Worm (Caenorhabditis elegans) whole organism, young adult: Measurements from ENCODE around the gene pgl-2.

Experiments used
- B0035.1 ChIP-seq: sonication (generic microtip); optimal IDR thresholded peaks from 2 replicates; lab custom pipeline; 2016; ENCODE audit warnings: missing genetic modification characterization, mild to moderate bottlenecking, missing compliant biosample characterization, missing genotype, missing genetic modification reagents
- B0336.3 ChIP-seq: fragments of 200-800 bp; sonication (Bioruptor generic); IDR thresholded peaks from 2 replicates; pipeline ENCODE4 v1.3.6; 2022; ENCODE audit warnings: missing genetic modification characterization, missing compliant biosample characterization
- C06A6.2 ChIP-seq: fragments of 200-800 bp; sonication (Bioruptor generic); conservative IDR thresholded peaks from 2 replicates; pipeline ENCODE4 v1.3.6; 2022; ENCODE audit warnings: missing genetic modification characterization, missing compliant biosample characterization
- C17E4.6 ChIP-seq: fragments of 200-800 bp; sonication (Bioruptor generic); IDR thresholded peaks from 2 replicates; pipeline ENCODE4 v1.3.6; 2022; ENCODE audit warnings: missing genetic modification reagents, missing genetic modification characterization, missing compliant biosample characterization
- D2030.7 ChIP-seq: fragments of 200-800 bp; sonication (Bioruptor generic); IDR thresholded peaks from 2 replicates; pipeline ENCODE4 v1.3.6; 2022; ENCODE audit warnings: missing genetic modification reagents, missing genetic modification characterization, missing compliant biosample characterization
- F23B12.7 ChIP-seq: sonication (generic microtip); optimal IDR thresholded peaks from 2 replicates; lab custom pipeline; 2017; ENCODE audit warnings: missing genetic modification characterization, mild to moderate bottlenecking, missing compliant biosample characterization, antibody characterized with exemption, moderate library complexity; ENCODE audit not compliant: insufficient read depth
- F39B2.1 ChIP-seq: fragments of 200-800 bp; sonication (Bioruptor generic); IDR thresholded peaks from 2 replicates; pipeline ENCODE4 v1.3.6; 2022; ENCODE audit warnings: missing genetic modification reagents, missing genetic modification characterization, missing compliant biosample characterization
- F49E8.2 ChIP-seq: sonication (generic microtip); optimal IDR thresholded peaks from 3 replicates; lab custom pipeline; 2017; ENCODE audit warnings: missing genetic modification characterization, mild to moderate bottlenecking, missing compliant biosample characterization, antibody characterized with exemption, moderate library complexity; ENCODE audit not compliant: insufficient read depth
- F57A8.1 ChIP-seq: fragments of 200-800 bp; sonication (Bioruptor generic); optimal IDR thresholded peaks from 2 replicates; lab custom pipeline; 2018; ENCODE audit warnings: mild to moderate bottlenecking, missing genetic modification characterization, moderate library complexity, missing compliant biosample characterization
- F57C9.4 ChIP-seq: sonication (generic microtip); optimal IDR thresholded peaks from 2 replicates; lab custom pipeline; 2017; ENCODE audit warnings: mild to moderate bottlenecking, missing genetic modification characterization, missing compliant biosample characterization
- Y53G8AR.9 ChIP-seq: fragments of 200-800 bp; sonication (Bioruptor generic); conservative IDR thresholded peaks from 2 replicates; pipeline ENCODE4 v1.3.6; 2022; ENCODE audit warnings: missing genetic modification reagents, missing genetic modification characterization, missing compliant biosample characterization
- ZK185.1 ChIP-seq: sonication (generic microtip); optimal IDR thresholded peaks from 2 replicates; lab custom pipeline; 2016; ENCODE audit warnings: mild to moderate bottlenecking, missing genetic modification characterization, missing compliant biosample characterization; ENCODE audit not compliant: poor library complexity, severe bottlenecking
- aptf-2 ChIP-seq: fragments of 200-800 bp; sonication (Bioruptor generic); conservative IDR thresholded peaks from 2 replicates; pipeline ENCODE4 v1.3.6; 2022; ENCODE audit warnings: missing genetic modification reagents, missing genetic modification characterization, missing compliant biosample characterization
- athp-1 ChIP-seq: sonication (generic microtip); optimal IDR thresholded peaks from 2 replicates; lab custom pipeline; 2017; ENCODE audit warnings: mild to moderate bottlenecking, missing genetic modification characterization, missing compliant biosample characterization
- attf-3 ChIP-seq: fragments of 200-800 bp; sonication (Bioruptor generic); conservative IDR thresholded peaks from 2 replicates; pipeline ENCODE4 v1.3.6; 2022; ENCODE audit warnings: missing genetic modification reagents, missing genetic modification characterization, missing compliant biosample characterization
- attf-5 ChIP-seq: fragments of 200-800 bp; sonication (Bioruptor generic); optimal IDR thresholded peaks from 2 replicates; lab custom pipeline; 2018; ENCODE audit warnings: mild to moderate bottlenecking, missing genetic modification characterization, missing compliant biosample characterization
- ccch-3 ChIP-seq: fragments of 200-800 bp; sonication (Bioruptor generic); optimal IDR thresholded peaks from 2 replicates; lab custom pipeline; 2018; ENCODE audit warnings: mild to moderate bottlenecking, missing genetic modification characterization, missing compliant biosample characterization
- ceh-58 ChIP-seq: fragments of 200-800 bp; sonication (Bioruptor generic); IDR thresholded peaks from 2 replicates; pipeline ENCODE4 v1.3.6; 2022; ENCODE audit warnings: missing genetic modification characterization, missing compliant biosample characterization
- ceh-91 ChIP-seq: fragments of 200-800 bp; sonication (Bioruptor generic); IDR thresholded peaks from 2 replicates; pipeline ENCODE4 v1.3.6; 2022; ENCODE audit warnings: missing genetic modification reagents, missing genetic modification characterization, missing compliant biosample characterization
- chd-7 ChIP-seq: sonication (generic microtip); optimal IDR thresholded peaks from 2 replicates; lab custom pipeline; 2016; ENCODE audit warnings: mild to moderate bottlenecking, missing genetic modification characterization, moderate library complexity, missing compliant biosample characterization
- efl-1 ChIP-seq: fragments of 150-350 bp; optimal IDR thresholded peaks from 2 replicates; lab custom pipeline; 2014; ENCODE audit warnings: missing biosample characterization, missing genetic modification reagents, missing genetic modification characterization
- egl-44 ChIP-seq: fragments of 200-800 bp; sonication (Bioruptor generic); IDR thresholded peaks from 2 replicates; pipeline ENCODE4 v1.3.6; 2022; ENCODE audit warnings: missing genetic modification reagents, missing genetic modification characterization, missing compliant biosample characterization
- ekl-4 ChIP-seq: fragments of 200-800 bp; sonication (Bioruptor generic); IDR thresholded peaks from 2 replicates; pipeline ENCODE4 v1.3.6; 2022; ENCODE audit warnings: missing genetic modification reagents, missing genetic modification characterization, missing compliant biosample characterization
- gei-17 ChIP-seq: fragments of 200-800 bp; sonication (Bioruptor generic); optimal IDR thresholded peaks from 2 replicates; lab custom pipeline; 2018; ENCODE audit warnings: mild to moderate bottlenecking, missing genetic modification characterization, missing compliant biosample characterization
- hlh-26 ChIP-seq: fragments of 200-800 bp; sonication (Bioruptor generic); conservative IDR thresholded peaks from 2 replicates; pipeline ENCODE4 v1.3.6; 2022; ENCODE audit warnings: missing genetic modification reagents, missing genetic modification characterization, missing compliant biosample characterization
- hrde-1 ChIP-seq: sonication (generic microtip); optimal IDR thresholded peaks from 2 replicates; lab custom pipeline; 2016; ENCODE audit warnings: missing genetic modification characterization, mild to moderate bottlenecking, missing compliant biosample characterization, moderate library complexity, missing genotype, missing genetic modification reagents, borderline replicate concordance
- let-607 ChIP-seq, 2 experiments: fragments of 200-800 bp in 1 of 2; sonication (Bioruptor generic) in 1 of 2; sonication (generic microtip) in 1 of 2; optimal IDR thresholded peaks; 2 replicates each; lab custom pipeline; 2016 to 2018; ENCODE audit warnings: mild to moderate bottlenecking in 2 of 2, missing compliant biosample characterization in 2 of 2, missing genetic modification characterization in 2 of 2, moderate library complexity in 2 of 2, missing genotype in 1 of 2
- lin-26 ChIP-seq: fragments of 200-800 bp; sonication (Bioruptor generic); IDR thresholded peaks from 2 replicates; pipeline ENCODE4 v1.3.6; 2022; ENCODE audit warnings: missing genetic modification reagents, missing genetic modification characterization, missing compliant biosample characterization
- lin-40 ChIP-seq: sonication (generic microtip); optimal IDR thresholded peaks from 2 replicates; lab custom pipeline; 2016; ENCODE audit warnings: missing genetic modification characterization, mild to moderate bottlenecking, missing compliant biosample characterization, missing genotype, missing genetic modification reagents
- lsl-1 ChIP-seq: fragments of 200-800 bp; sonication (Bioruptor generic); optimal IDR thresholded peaks from 2 replicates; lab custom pipeline; 2018; ENCODE audit warnings: mild to moderate bottlenecking, missing genetic modification characterization, moderate library complexity, missing compliant biosample characterization
- lsy-27 ChIP-seq: sonication (generic microtip); optimal IDR thresholded peaks from 2 replicates; lab custom pipeline; 2017; ENCODE audit warnings: missing genetic modification characterization, mild to moderate bottlenecking, missing compliant biosample characterization, antibody characterized with exemption, missing genotype, borderline replicate concordance; ENCODE audit not compliant: insufficient read depth
- madf-8 ChIP-seq: fragments of 200-800 bp; sonication (Bioruptor generic); conservative IDR thresholded peaks from 2 replicates; pipeline ENCODE4 v1.3.6; 2022; ENCODE audit warnings: missing genetic modification reagents, missing genetic modification characterization, missing compliant biosample characterization
- mcd-1 ChIP-seq: fragments of 200-800 bp; sonication (Bioruptor generic); IDR thresholded peaks from 2 replicates; pipeline ENCODE4 v1.3.6; 2022; ENCODE audit warnings: missing genetic modification reagents, missing genetic modification characterization, missing compliant biosample characterization
- mel-28 ChIP-seq: sonication (generic microtip); optimal IDR thresholded peaks from 2 replicates; lab custom pipeline; 2016; ENCODE audit warnings: borderline replicate concordance, mild to moderate bottlenecking, missing genetic modification characterization, missing compliant biosample characterization
- mes-4 ChIP-seq: sonication (generic microtip); optimal IDR thresholded peaks from 2 replicates; lab custom pipeline; 2016; ENCODE audit warnings: missing genotype, missing genetic modification characterization, missing compliant biosample characterization
- nfya-1 ChIP-seq: sonication (generic microtip); optimal IDR thresholded peaks from 2 replicates; lab custom pipeline; 2017; ENCODE audit warnings: antibody characterized with exemption, missing compliant biosample characterization, missing genetic modification characterization, borderline replicate concordance; ENCODE audit not compliant: insufficient read depth
- nfya-2 ChIP-seq: fragments of 200-800 bp; sonication (Bioruptor generic); IDR thresholded peaks from 2 replicates; pipeline ENCODE4 v1.3.6; 2022; ENCODE audit warnings: missing genetic modification reagents, missing genetic modification characterization, missing compliant biosample characterization
- nfyb-1 ChIP-seq: fragments of 200-800 bp; sonication (Bioruptor generic); IDR thresholded peaks from 2 replicates; pipeline ENCODE4 v1.3.6; 2022; ENCODE audit warnings: missing genetic modification reagents, missing genetic modification characterization, missing compliant biosample characterization
- nhr-179 ChIP-seq: sonication (generic microtip); optimal IDR thresholded peaks from 2 replicates; lab custom pipeline; 2016; ENCODE audit warnings: mild to moderate bottlenecking, missing genetic modification characterization, missing compliant biosample characterization
- pbrm-1 ChIP-seq: fragments of 200-800 bp; sonication (Bioruptor generic); IDR thresholded peaks from 2 replicates; pipeline ENCODE4 v1.3.6; 2022; ENCODE audit warnings: missing genetic modification reagents, missing genetic modification characterization, missing compliant biosample characterization
- sdz-38 ChIP-seq: sonication (generic microtip); optimal IDR thresholded peaks from 2 replicates; lab custom pipeline; 2016; ENCODE audit warnings: missing genotype, missing genetic modification characterization, missing compliant biosample characterization
- snpc-1.3 ChIP-seq: sonication (generic microtip); optimal IDR thresholded peaks from 2 replicates; lab custom pipeline; 2017; ENCODE audit warnings: missing genetic modification characterization, mild to moderate bottlenecking, missing compliant biosample characterization, antibody characterized with exemption, moderate library complexity, missing genotype, missing genetic modification reagents; ENCODE audit not compliant: insufficient read depth
- tlf-1 ChIP-seq: fragments of 200-800 bp; sonication (Bioruptor generic); optimal IDR thresholded peaks from 2 replicates; lab custom pipeline; 2018; ENCODE audit warnings: mild to moderate bottlenecking, missing genetic modification characterization, missing compliant biosample characterization
- unc-130 ChIP-seq: sonication (generic microtip); optimal IDR thresholded peaks from 2 replicates; lab custom pipeline; 2016; ENCODE audit warnings: missing genetic modification reagents, missing genetic modification characterization, missing compliant biosample characterization

pgl-2 gene

DNA sequence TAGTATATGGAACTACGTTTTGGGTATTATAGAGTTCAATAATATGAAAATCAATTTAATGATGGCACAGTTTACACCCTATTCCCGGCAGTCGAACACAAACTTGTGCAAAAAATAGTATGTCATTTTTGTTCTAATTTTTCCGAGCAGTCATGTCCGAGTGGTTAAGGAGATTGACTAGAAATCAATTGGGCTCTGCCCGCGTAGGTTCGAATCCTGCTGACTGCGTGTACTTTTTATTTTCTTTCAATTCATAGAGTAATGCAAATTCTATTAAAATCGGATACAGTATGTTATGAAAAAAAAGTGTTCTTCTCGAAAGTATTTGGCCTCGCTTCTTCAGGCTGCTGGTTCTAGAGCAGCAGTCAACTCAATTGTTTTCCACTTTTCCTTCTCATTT, 29.2 kb downstream of the pgl-2 start (continued):
- TF ChIP-seq Y53G8AR.9 (GFP tag; lab: Robert Waterston, UW) = 0 out of 2 replicates have a peak, but pooled peaks have one; percentile 23
- TF ChIP-seq F39B2.1 (GFP tag; lab: Robert Waterston, UW) = no peak
- peak; percentile 80 for TF ChIP-seq lin-26 (GFP tag; lab: Robert Waterston, UW)
- no peak for TF ChIP-seq mel-28 (tag; lab: Kevin White, UChicago)
- TF ChIP-seq unc-130 (GFP tag; lab: Kevin White, UChicago) = no peak
- TF ChIP-seq athp-1 (tag; lab: Kevin White, UChicago) = peak; percentile 34
- no peak for TF ChIP-seq C06A6.2
- TF ChIP-seq ekl-4 (GFP tag; lab: Robert Waterston, UW) = peak; percentile 54; the same call in 1 of the 2 replicates
- TF ChIP-seq tlf-1 (GFP tag; lab: Kevin White, UChicago) = no peak
- TF ChIP-seq F57C9.4 (tag; lab: Kevin White, UChicago) = no peak
- TF ChIP-seq B0035.1 = no peak
- no peak for TF ChIP-seq nhr-179 (tag; lab: Kevin White, UChicago)
- TF ChIP-seq hlh-26 = no peak
- TF ChIP-seq ceh-91 = no peak
- peak; percentile 39 for TF ChIP-seq F23B12.7 (tag; lab: Kevin White, UChicago)

DNA sequence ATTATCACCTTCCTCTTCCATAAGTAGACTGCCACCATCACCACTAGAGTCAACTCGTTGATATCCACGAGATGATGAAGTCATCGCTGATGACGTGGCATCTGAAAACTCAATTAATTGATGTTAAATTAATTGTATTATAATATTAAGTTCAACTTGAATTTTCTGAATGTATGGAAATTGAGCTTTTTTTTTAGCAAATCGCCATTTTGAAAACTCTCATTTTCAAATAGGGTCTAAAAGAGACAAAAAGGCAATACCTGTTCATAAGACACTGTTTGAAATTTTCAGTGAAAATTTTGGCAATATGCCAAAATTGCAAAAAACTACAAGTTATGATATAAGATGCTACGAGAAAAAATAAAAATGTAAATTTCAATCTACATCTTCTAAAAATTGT, 31.6 kb downstream of the pgl-2 start, which contains the start of gene twk-7:
twk-7 (minus strand) TSS at position 101 of the 400 bp plus-strand sequence.
- TF ChIP-seq snpc-1.3 (no peak), C17E4.6 (GFP tag; lab: Robert Waterston, UW) (no peak), ekl-4 (GFP tag; lab: Robert Waterston, UW) (no peak), pbrm-1 (no peak)

DNA sequence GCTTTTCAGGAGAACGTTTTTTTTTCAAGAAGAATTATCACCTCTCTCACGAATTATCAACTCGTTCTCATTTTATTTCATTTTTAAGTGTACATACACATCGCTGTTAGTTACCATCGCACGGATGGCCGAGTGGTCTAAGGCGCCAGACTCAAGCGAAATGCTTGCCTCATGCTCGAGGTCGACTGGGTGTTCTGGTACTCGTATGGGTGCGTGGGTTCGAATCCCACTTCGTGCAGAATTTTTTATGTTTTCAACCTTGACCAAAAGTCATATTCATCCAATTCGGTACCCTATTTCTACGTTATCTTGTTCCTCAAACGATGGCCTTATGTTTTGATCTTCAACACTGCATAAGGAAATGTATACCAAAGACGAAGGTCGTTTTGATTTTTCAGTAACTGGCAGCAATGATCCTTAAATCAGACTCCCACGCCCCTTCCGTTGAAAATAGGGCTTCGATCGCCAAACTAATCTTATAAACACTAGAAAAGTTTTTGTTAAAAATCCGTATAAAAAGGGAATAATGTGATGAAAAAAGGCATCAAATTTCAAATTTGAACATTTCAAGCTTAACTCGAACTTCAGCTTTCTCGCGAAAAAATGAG, 35.9 kb downstream of the pgl-2 start, which contains the start of gene fip-1:
fip-1 (plus strand) TSS at position 558 of the 608 bp plus-strand sequence.
- TF ChIP-seq F57A8.1 (no peak), mes-4 (peak; percentile 53), efl-1 (no peak), nfyb-1 (GFP tag; lab: Robert Waterston, UW) (no peak), lin-40 (no peak), attf-5 (no peak), lsy-27 (tag; lab: Kevin White, UChicago) (no peak), B0336.3 (GFP tag; lab: Robert Waterston, UW) (no peak), let-607 (tag; optimal IDR thresholded peaks at IDR 0.05; lab: Kevin White, UChicago) (peak in 1 of 2 experiments; percentile 16), ceh-91 (no peak), sdz-38 (no peak), hrde-1 (tag; lab: Kevin White, UChicago) (peak; percentile 71), chd-7 (no peak), attf-3 (GFP tag; lab: Robert Waterston, UW) (peak; percentile 41; the same call in 1 of the 2 replicates), aptf-2 (no peak), nfya-2 (GFP tag; lab: Robert Waterston, UW) (peak; percentile 33; the same call in 1 of the 2 replicates), F49E8.2 (tag; lab: Kevin White, UChicago) (peak; percentile 62), gei-17 (GFP tag; lab: Kevin White, UChicago) (no peak), D2030.7 (GFP tag; lab: Robert Waterston, UW) (peak; percentile 76), ceh-58 (GFP tag; lab: Robert Waterston, UW) (no peak), egl-44 (GFP tag; lab: Robert Waterston, UW) (no peak), ZK185.1 (tag; lab: Kevin White, UChicago) (peak; percentile 49), nfya-1 (tag; lab: Kevin White, UChicago) (no peak), ccch-3 (GFP tag; lab: Kevin White, UChicago) (no peak), madf-8 (GFP tag; lab: Robert Waterston, UW) (no peak), lsl-1 (GFP tag; lab: Kevin White, UChicago) (peak; percentile 50), mcd-1 (GFP tag; lab: Robert Waterston, UW) (no peak; the same call in 1 of the 2 replicates)
